Fruit fly (Drosophila melanogaster) whole organism, adult: Measurements from ENCODE around the gene CG42305.

Source experiments
- CG11617 ChIP-seq: fragments of 200-800 bp; sonication (Bioruptor generic); optimal IDR thresholded peaks from 2 replicates; lab custom pipeline; 2017; ENCODE audit warnings: mild to moderate bottlenecking, missing biosample characterization, missing genetic modification reagents, missing genetic modification characterization
- CG12768 ChIP-seq: fragments of 200-800 bp; sonication (Bioruptor generic); optimal IDR thresholded peaks from 2 replicates; lab custom pipeline; 2017; ENCODE audit warnings: missing biosample characterization, missing genetic modification characterization, mild to moderate bottlenecking, moderate library complexity, missing genetic modification reagents
- CG14711 ChIP-seq: fragments of 200-800 bp; sonication (Bioruptor generic); optimal IDR thresholded peaks from 2 replicates; lab custom pipeline; 2018; ENCODE audit warnings: missing biosample characterization, mild to moderate bottlenecking, missing genetic modification characterization, moderate library complexity
- CG1620 ChIP-seq: fragments of 200-800 bp; sonication (Bioruptor generic); optimal IDR thresholded peaks from 2 replicates; lab custom pipeline; 2016; ENCODE audit warnings: missing biosample characterization, missing genetic modification characterization
- CG33017 ChIP-seq: fragments of 200-800 bp; sonication (Bioruptor generic); optimal IDR thresholded peaks from 2 replicates; lab custom pipeline; 2018; ENCODE audit warnings: missing biosample characterization, mild to moderate bottlenecking, missing genetic modification characterization, moderate library complexity
- CG5204 ChIP-seq: fragments of 200-800 bp; sonication (Bioruptor generic); optimal IDR thresholded peaks from 2 replicates; lab custom pipeline; 2016; ENCODE audit warnings: missing biosample characterization, missing genetic modification characterization
- CG7045 ChIP-seq: fragments of 200-800 bp; sonication (Bioruptor generic); optimal IDR thresholded peaks from 2 replicates; lab custom pipeline; 2017; ENCODE audit warnings: missing biosample characterization, mild to moderate bottlenecking, missing genetic modification characterization
- CG7101 ChIP-seq: fragments of 200-800 bp; sonication (Bioruptor generic); optimal IDR thresholded peaks from 2 replicates; lab custom pipeline; 2018; ENCODE audit warnings: missing biosample characterization, mild to moderate bottlenecking, missing genetic modification characterization, moderate library complexity
- Clk ChIP-seq: fragments of 200-800 bp; sonication (Bioruptor generic); optimal IDR thresholded peaks from 2 replicates; lab custom pipeline; 2017; ENCODE audit warnings: missing biosample characterization, missing genetic modification characterization
- Crg-1 ChIP-seq: fragments of 200-800 bp; sonication (Bioruptor generic); optimal IDR thresholded peaks from 2 replicates; lab custom pipeline; 2016; ENCODE audit warnings: missing biosample characterization, missing genetic modification characterization
- Hr96 ChIP-seq: fragments of 200-800 bp; sonication (Bioruptor generic); optimal IDR thresholded peaks from 2 replicates; lab custom pipeline; 2016; ENCODE audit warnings: missing biosample characterization, missing genetic modification characterization
- Mnt ChIP-seq: fragments of 200-800 bp; sonication (Bioruptor generic); optimal IDR thresholded peaks from 2 replicates; lab custom pipeline; 2016; ENCODE audit warnings: missing biosample characterization, mild to moderate bottlenecking, missing genetic modification characterization
- bab1 ChIP-seq: fragments of 200-800 bp; sonication (Bioruptor generic); optimal IDR thresholded peaks from 3 replicates; lab custom pipeline; 2019; ENCODE audit warnings: missing biosample characterization, mild to moderate bottlenecking, missing genetic modification characterization, moderate library complexity
- cic ChIP-seq: fragments of 200-800 bp; sonication (Bioruptor generic); optimal IDR thresholded peaks from 2 replicates; lab custom pipeline; 2017; ENCODE audit warnings: missing biosample characterization, mild to moderate bottlenecking, missing genetic modification characterization, moderate library complexity
- cnc ChIP-seq, 2 experiments: fragments of >200 bp; optimal IDR thresholded peaks; 2 replicates each; lab custom pipeline; 2017
- kay ChIP-seq: fragments of 200-800 bp; sonication (Bioruptor generic); peaks from one replicate; lab custom pipeline; 2016; ENCODE audit warnings: missing biosample characterization, missing genetic modification characterization, borderline replicate concordance
- ovo ChIP-seq: fragments of 200-800 bp; sonication (Bioruptor generic); optimal IDR thresholded peaks from 2 replicates; lab custom pipeline; 2016; ENCODE audit warnings: missing biosample characterization, missing genetic modification characterization
- pad ChIP-seq: fragments of 200-800 bp; sonication (Bioruptor generic); optimal IDR thresholded peaks from 3 replicates; lab custom pipeline; 2017; ENCODE audit warnings: missing biosample characterization, missing genetic modification characterization, mild to moderate bottlenecking, moderate library complexity, missing genetic modification reagents
- tj ChIP-seq: fragments of 200-800 bp; sonication (Bioruptor generic); optimal IDR thresholded peaks from 3 replicates; lab custom pipeline; 2017; ENCODE audit warnings: missing biosample characterization, mild to moderate bottlenecking, missing genetic modification characterization, moderate library complexity
- toe ChIP-seq: fragments of 200-800 bp; sonication (Bioruptor generic); optimal IDR thresholded peaks from 2 replicates; lab custom pipeline; 2016; ENCODE audit warnings: missing biosample characterization, missing genetic modification characterization

CG42305 gene

DNA sequence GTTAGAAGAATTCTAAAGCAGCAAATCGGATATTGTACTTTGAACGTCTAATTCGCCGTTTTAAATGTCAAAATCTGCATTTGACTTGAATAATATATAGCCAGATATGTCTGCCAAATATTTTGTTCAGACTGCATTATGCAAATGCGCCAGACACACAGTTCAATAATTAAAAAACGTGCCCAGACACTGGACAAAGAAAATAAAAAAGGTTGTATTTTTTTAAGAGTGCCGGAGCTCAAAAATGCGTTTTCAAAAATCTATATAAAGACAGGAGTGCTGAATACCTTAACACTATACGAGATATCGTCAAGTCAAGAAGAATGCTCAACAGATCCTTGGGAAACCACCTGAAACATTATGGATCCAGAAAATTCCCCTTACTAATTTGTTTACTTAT lies at the start of gene CG42305, which contains the start of gene CG17325:
CG42305 (plus strand) TSS at position 301 of the 400 bp plus-strand sequence.
CG17325 (plus strand) TSS at position 301 of the 400 bp plus-strand sequence.
- TF ChIP-seq tj = no peak
- TF ChIP-seq CG14711 (tag; lab: Kevin White, UChicago) = no peak
- TF ChIP-seq Hr96 (GFP tag; lab: Kevin White, UChicago) = no peak
- TF ChIP-seq Clk = no peak
- no peak for TF ChIP-seq CG7045 (GFP tag; lab: Kevin White, UChicago)
- no peak for TF ChIP-seq CG11617
- TF ChIP-seq bab1 (GFP tag; lab: Kevin White, UChicago) = no peak
- TF ChIP-seq ovo (GFP tag; lab: Kevin White, UChicago) = no peak
- no peak for TF ChIP-seq CG7101 (tag; lab: Kevin White, UChicago)
- TF ChIP-seq pad (GFP tag; lab: Kevin White, UChicago) = no peak
- no peak for TF ChIP-seq Crg-1 (GFP tag; lab: Kevin White, UChicago)
- no peak for TF ChIP-seq toe (GFP tag; lab: Kevin White, UChicago)
- no peak for TF ChIP-seq CG5204 (GFP tag; lab: Kevin White, UChicago)
- no peak for TF ChIP-seq Mnt (GFP tag; lab: Kevin White, UChicago)
- TF ChIP-seq cnc (optimal IDR thresholded peaks at IDR 0.05; lab: Kevin White, UChicago) = no peak
- no peak for TF ChIP-seq kay (GFP tag; lab: Kevin White, UChicago)

DNA sequence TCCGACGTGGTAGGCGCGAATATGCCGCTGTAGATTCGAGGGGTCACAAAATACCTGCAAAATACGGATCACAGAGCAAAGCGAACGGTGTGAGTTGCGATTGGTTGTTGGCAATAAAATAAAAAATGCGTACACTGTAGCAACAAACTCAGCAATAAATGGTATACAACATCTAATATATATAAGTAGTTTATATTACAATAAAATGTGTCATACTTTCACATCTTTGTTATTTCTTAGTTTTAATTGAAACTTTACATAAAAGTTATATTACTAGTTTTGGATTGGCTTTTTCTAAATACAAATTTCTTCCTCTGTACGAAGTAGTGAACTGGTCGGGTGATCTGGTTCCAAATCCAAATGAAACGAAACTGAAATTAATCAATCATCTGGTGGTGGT lies 46.7 kb upstream of the CG42305 start:
- TF ChIP-seq CG33017 (tag; lab: Kevin White, UChicago) (no peak), tj (no peak), Crg-1 (GFP tag; lab: Kevin White, UChicago) (no peak), CG7045 (GFP tag; lab: Kevin White, UChicago) (no peak), Clk (no peak), CG7101 (tag; lab: Kevin White, UChicago) (no peak), bab1 (GFP tag; lab: Kevin White, UChicago) (no peak), Mnt (GFP tag; lab: Kevin White, UChicago) (no peak), kay (GFP tag; lab: Kevin White, UChicago) (no peak), cic (GFP tag; lab: Kevin White, UChicago) (no peak), Hr96 (GFP tag; lab: Kevin White, UChicago) (no peak), CG12768 (no peak), ovo (GFP tag; lab: Kevin White, UChicago) (no peak), CG5204 (GFP tag; lab: Kevin White, UChicago) (no peak), CG1620 (GFP tag; lab: Kevin White, UChicago) (no peak), CG11617 (no peak)

dm6 chr2L:18767137-18767536 lies 45.3 kb upstream of the CG42305 start:
- TF ChIP-seq CG12768 (no peak), cic (GFP tag; lab: Kevin White, UChicago) (no peak), ovo (GFP tag; lab: Kevin White, UChicago) (no peak), Clk (no peak)

dm6 chr2L:18767815-18768214 lies 44.6 kb upstream of the CG42305 start:
- TF ChIP-seq CG14711 (tag; lab: Kevin White, UChicago) (no peak), kay (GFP tag; lab: Kevin White, UChicago) (no peak), ovo (GFP tag; lab: Kevin White, UChicago) (no peak)

DNA sequence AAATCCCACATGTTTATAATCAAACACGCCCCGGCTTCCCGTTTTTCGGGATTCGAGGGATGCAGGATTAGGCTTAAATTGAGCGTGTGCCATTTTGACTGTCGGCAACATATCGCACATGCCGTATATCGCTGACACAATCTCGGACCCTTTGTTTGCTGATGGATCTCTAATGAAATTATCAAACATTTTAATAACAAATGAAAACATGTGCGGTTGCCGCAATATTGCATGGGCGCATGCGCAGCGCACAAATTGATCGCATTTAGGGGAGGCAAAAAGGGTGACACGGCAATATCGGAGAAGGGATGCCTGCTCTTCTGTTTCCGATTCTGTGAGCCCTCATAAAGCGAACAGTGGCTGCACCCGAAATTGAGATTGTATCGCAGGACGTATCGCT lies 37.2 kb upstream of the CG42305 start:
- TF ChIP-seq toe (GFP tag; lab: Kevin White, UChicago) (no peak), CG14711 (tag; lab: Kevin White, UChicago) (no peak), CG7045 (GFP tag; lab: Kevin White, UChicago) (no peak), CG33017 (tag; lab: Kevin White, UChicago) (no peak), CG12768 (no peak), Crg-1 (GFP tag; lab: Kevin White, UChicago) (no peak)

- TF ChIP-seq pad (GFP tag; lab: Kevin White, UChicago) (peak; percentile 3), CG33017 (tag; lab: Kevin White, UChicago) (no peak), CG1620 (GFP tag; lab: Kevin White, UChicago) (no peak), bab1 (GFP tag; lab: Kevin White, UChicago) (no peak), tj (no peak), ovo (GFP tag; lab: Kevin White, UChicago) (no peak), kay (GFP tag; lab: Kevin White, UChicago) (peak; percentile 9)
These were observed 35.9 kb upstream of the CG42305 start for dm6 chr2L:18776559-18776958.

DNA sequence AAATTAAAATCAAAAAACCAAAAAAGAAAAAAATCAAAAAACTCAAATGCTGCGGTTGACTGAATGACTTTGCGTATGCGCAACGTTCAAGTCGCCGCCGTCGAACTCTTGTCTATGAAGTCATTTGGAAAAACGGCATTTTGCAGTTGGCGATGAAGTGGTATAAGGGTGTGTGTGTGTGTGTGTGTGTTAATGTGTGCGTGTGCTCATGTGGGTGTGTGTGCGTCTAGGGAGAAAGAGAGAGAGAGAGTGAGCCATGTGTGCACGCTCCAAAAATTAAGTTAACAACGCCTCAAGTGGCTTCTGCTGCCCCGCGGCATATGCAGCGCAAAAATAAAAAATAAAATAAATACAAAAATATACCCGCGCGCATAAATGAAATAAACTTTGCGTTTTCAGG lies 35.0 kb upstream of the CG42305 start:
- TF ChIP-seq kay (GFP tag; lab: Kevin White, UChicago) (no peak), bab1 (GFP tag; lab: Kevin White, UChicago) (no peak), CG14711 (tag; lab: Kevin White, UChicago) (no peak), CG33017 (tag; lab: Kevin White, UChicago) (no peak), pad (GFP tag; lab: Kevin White, UChicago) (no peak), CG7101 (tag; lab: Kevin White, UChicago) (no peak)
